Fruit fly (Drosophila melanogaster) whole organism, embryonic: ENCODE data around the gene CG7173.

Experiments used
- Awh ChIP-seq: fragments of 200-800 bp; sonication (Bioruptor generic); IDR thresholded peaks from 2 replicates; pipeline ENCODE4, ENCODE4 v1.3.6; 2022; ENCODE audit warnings: missing biosample characterization, missing genetic modification characterization
- BtbVII ChIP-seq: fragments of 200-800 bp; sonication (Bioruptor generic); optimal IDR thresholded peaks from 3 replicates; lab custom pipeline; 2017; ENCODE audit warnings: missing biosample characterization, mild to moderate bottlenecking, missing genetic modification characterization
- Bteb2 ChIP-seq: fragments of 200-800 bp; sonication (Bioruptor generic); optimal IDR thresholded peaks from 2 replicates; lab custom pipeline; 2016; ENCODE audit warnings: missing biosample characterization, missing genetic modification characterization
- CG11398 ChIP-seq: fragments of 200-800 bp; sonication (Bioruptor generic); optimal IDR thresholded peaks from 2 replicates; lab custom pipeline; 2016; ENCODE audit warnings: missing biosample characterization, missing genetic modification characterization
- CG11695 ChIP-seq: fragments of 200-800 bp; sonication (Bioruptor generic); IDR thresholded peaks from 3 replicates; pipeline ENCODE4 v1.3.6; 2022; ENCODE audit warnings: missing biosample characterization, missing genetic modification characterization
- CG12071 ChIP-seq: fragments of 200-800 bp; sonication (Bioruptor generic); optimal IDR thresholded peaks from 3 replicates; lab custom pipeline; 2018; ENCODE audit warnings: missing biosample characterization, mild to moderate bottlenecking, missing genetic modification characterization
- CG12659 ChIP-seq: fragments of 200-800 bp; sonication (Bioruptor generic); optimal IDR thresholded peaks from 3 replicates; lab custom pipeline; 2017; ENCODE audit warnings: mild to moderate bottlenecking, missing biosample characterization, missing genetic modification reagents, missing genetic modification characterization
- CG1603 ChIP-seq: fragments of 200-800 bp; sonication (Bioruptor generic); optimal IDR thresholded peaks from 2 replicates; lab custom pipeline; 2019; ENCODE audit warnings: missing biosample characterization, mild to moderate bottlenecking, missing genetic modification characterization, moderate library complexity
- CG16779 ChIP-seq: fragments of 200-800 bp; sonication (Bioruptor generic); IDR thresholded peaks from 2 replicates; pipeline ENCODE4 v1.3.6; 2022; ENCODE audit warnings: missing biosample characterization, missing genetic modification characterization
- CG1792 ChIP-seq: fragments of 200-800 bp; sonication (Bioruptor generic); optimal IDR thresholded peaks from 2 replicates; lab custom pipeline; 2016; ENCODE audit warnings: missing biosample characterization, missing genetic modification characterization
- CG18599 ChIP-seq: fragments of 200-800 bp; sonication (Bioruptor generic); optimal IDR thresholded peaks from 3 replicates; lab custom pipeline; 2017; ENCODE audit warnings: missing biosample characterization, missing genetic modification characterization, mild to moderate bottlenecking, moderate library complexity, missing genetic modification reagents
- CG2116 ChIP-seq: fragments of 200-800 bp; sonication (Bioruptor generic); optimal IDR thresholded peaks from 3 replicates; lab custom pipeline; 2018; ENCODE audit warnings: missing biosample characterization, mild to moderate bottlenecking, missing genetic modification characterization
- CG31224 ChIP-seq: fragments of 200-800 bp; sonication (Bioruptor generic); IDR thresholded peaks from 2 replicates; pipeline ENCODE4 v1.3.6; 2022; ENCODE audit warnings: missing biosample characterization, missing genetic modification characterization
- CG4328 ChIP-seq: fragments of 200-800 bp; sonication (Bioruptor generic); optimal IDR thresholded peaks from 3 replicates; lab custom pipeline; 2017; ENCODE audit warnings: missing biosample characterization, missing genetic modification reagents, missing genetic modification characterization
- CG5180 ChIP-seq: fragments of 200-800 bp; sonication (Bioruptor generic); optimal IDR thresholded peaks from 3 replicates; lab custom pipeline; 2017; ENCODE audit warnings: missing biosample characterization, missing genetic modification characterization, mild to moderate bottlenecking, moderate library complexity, missing genetic modification reagents
- CG5245 ChIP-seq: fragments of 200-800 bp; sonication (Bioruptor generic); optimal IDR thresholded peaks from 3 replicates; lab custom pipeline; 2016; ENCODE audit warnings: missing biosample characterization, missing genetic modification characterization
- CG7271 ChIP-seq: fragments of 200-800 bp; sonication (Bioruptor generic); optimal IDR thresholded peaks from 2 replicates; lab custom pipeline; 2018; ENCODE audit warnings: missing biosample characterization, mild to moderate bottlenecking, missing genetic modification characterization, moderate library complexity
- CG7987 ChIP-seq: fragments of 200-800 bp; sonication (Bioruptor generic); optimal IDR thresholded peaks from 2 replicates; lab custom pipeline; 2018; ENCODE audit warnings: missing biosample characterization, mild to moderate bottlenecking, missing genetic modification characterization, moderate library complexity
- Doc3 ChIP-seq: fragments of 200-800 bp; sonication (Bioruptor generic); IDR thresholded peaks from 3 replicates; pipeline ENCODE4 v1.3.6; 2022; ENCODE audit warnings: missing biosample characterization, missing genetic modification characterization; ENCODE audit not compliant: partially characterized antibody
- ERR ChIP-seq: fragments of 200-800 bp; sonication (Bioruptor generic); optimal IDR thresholded peaks from 2 replicates; lab custom pipeline; 2016; ENCODE audit warnings: missing biosample characterization, missing genetic modification characterization
- Ets65A ChIP-seq: fragments of 200-800 bp; sonication (Bioruptor generic); peaks from one replicate; lab custom pipeline; 2016; ENCODE audit warnings: missing biosample characterization, missing genetic modification characterization
- H15 ChIP-seq: fragments of 200-800 bp; sonication (Bioruptor generic); IDR thresholded peaks from 3 replicates; pipeline ENCODE4 v1.3.6; 2022; ENCODE audit warnings: missing biosample characterization, missing genetic modification characterization
- Lim3 ChIP-seq: fragments of 200-800 bp; sonication (Bioruptor generic); IDR thresholded peaks from 2 replicates; pipeline ENCODE4 v1.3.6; 2022; ENCODE audit warnings: missing biosample characterization, missing genetic modification characterization
- NC2α ChIP-seq: fragments of 200-800 bp; sonication (Bioruptor generic); optimal IDR thresholded peaks from 2 replicates; lab custom pipeline; 2016; ENCODE audit warnings: missing biosample characterization, missing genetic modification characterization
- Side ChIP-seq: fragments of 200-800 bp; sonication (Bioruptor generic); optimal IDR thresholded peaks from 2 replicates; lab custom pipeline; 2016; ENCODE audit warnings: missing biosample characterization, missing genetic modification characterization
- Sry-β ChIP-seq: fragments of 200-800 bp; sonication (Bioruptor generic); optimal IDR thresholded peaks from 2 replicates; lab custom pipeline; 2018; ENCODE audit warnings: missing biosample characterization, mild to moderate bottlenecking, missing genetic modification characterization, moderate library complexity
- Sry-δ ChIP-seq: fragments of 200-800 bp; sonication (Bioruptor generic); optimal IDR thresholded peaks from 2 replicates; lab custom pipeline; 2016; ENCODE audit warnings: missing biosample characterization, missing genetic modification characterization
- Ssrp ChIP-seq: fragments of 200-800 bp; sonication (Bioruptor generic); optimal IDR thresholded peaks from 2 replicates; lab custom pipeline; 2018; ENCODE audit warnings: missing biosample characterization, mild to moderate bottlenecking, missing genetic modification characterization, moderate library complexity
- Stat92E ChIP-seq, 3 experiments: fragments of >200 bp in 2 of 3; fragments of 200-800 bp in 1 of 3; sonication (Bioruptor generic) in 1 of 3; optimal IDR thresholded peaks; 2 replicates each; lab custom pipeline; 2017 to 2019; ENCODE audit warnings: missing biosample characterization in 3 of 3, missing genetic modification characterization in 3 of 3, mild to moderate bottlenecking in 1 of 3, moderate library complexity in 1 of 3
- ab ChIP-seq: fragments of 200-800 bp; sonication (Bioruptor generic); optimal IDR thresholded peaks from 2 replicates; lab custom pipeline; 2016; ENCODE audit warnings: missing biosample characterization, missing genetic modification characterization
- ash1 ChIP-seq: fragments of 200-800 bp; sonication (Bioruptor generic); optimal IDR thresholded peaks from 2 replicates; lab custom pipeline; 2018; ENCODE audit warnings: missing biosample characterization, mild to moderate bottlenecking, missing genetic modification characterization
- br ChIP-seq: fragments of >200 bp; optimal IDR thresholded peaks from 2 replicates; lab custom pipeline; 2017
- ewg ChIP-seq: fragments of 200-800 bp; sonication (Bioruptor generic); optimal IDR thresholded peaks from 3 replicates; lab custom pipeline; 2017; ENCODE audit warnings: mild to moderate bottlenecking, missing biosample characterization, missing genetic modification reagents, missing genetic modification characterization
- fd64A ChIP-seq: fragments of 200-800 bp; sonication (Bioruptor generic); optimal IDR thresholded peaks from 3 replicates; lab custom pipeline; 2018; ENCODE audit warnings: missing biosample characterization, mild to moderate bottlenecking, missing genetic modification characterization
- fd96Cb ChIP-seq: fragments of 200-800 bp; sonication (Bioruptor generic); optimal IDR thresholded peaks from 2 replicates; lab custom pipeline; 2018; ENCODE audit warnings: missing biosample characterization, mild to moderate bottlenecking, missing genetic modification characterization, moderate library complexity
- gcm ChIP-seq: fragments of 200-800 bp; sonication (Bioruptor generic); optimal IDR thresholded peaks from 2 replicates; lab custom pipeline; 2019; ENCODE audit warnings: missing biosample characterization, mild to moderate bottlenecking, missing genetic modification characterization, moderate library complexity
- grn ChIP-seq: fragments of 200-800 bp; sonication (Bioruptor generic); optimal IDR thresholded peaks from 3 replicates; lab custom pipeline; 2017; ENCODE audit warnings: missing biosample characterization, missing genetic modification characterization
- jumu ChIP-seq: fragments of 200-800 bp; sonication (Bioruptor generic); optimal IDR thresholded peaks from 3 replicates; lab custom pipeline; 2016; ENCODE audit warnings: missing biosample characterization, missing genetic modification characterization
- ken ChIP-seq: fragments of 200-800 bp; sonication (Bioruptor generic); IDR thresholded peaks from 3 replicates; pipeline ENCODE4 v1.3.6; 2022; ENCODE audit warnings: missing biosample characterization, missing genetic modification characterization
- lab ChIP-seq: fragments of 200-800 bp; sonication (Bioruptor generic); optimal IDR thresholded peaks from 3 replicates; lab custom pipeline; 2017; ENCODE audit warnings: missing biosample characterization, missing genetic modification characterization, mild to moderate bottlenecking, moderate library complexity, missing genetic modification reagents
- luna ChIP-seq: fragments of 200-800 bp; sonication (Bioruptor generic); optimal IDR thresholded peaks from 2 replicates; lab custom pipeline; 2016; ENCODE audit warnings: missing biosample characterization, missing genetic modification characterization
- pum ChIP-seq: fragments of 200-800 bp; sonication (Bioruptor generic); optimal IDR thresholded peaks from 2 replicates; lab custom pipeline; 2016; ENCODE audit warnings: missing biosample characterization, missing genetic modification characterization
- rib ChIP-seq: fragments of 200-800 bp; sonication (Bioruptor generic); IDR thresholded peaks from 2 replicates; pipeline ENCODE4 v1.3.6; 2022; ENCODE audit warnings: missing biosample characterization, missing genetic modification characterization
- schlank ChIP-seq: fragments of 200-800 bp; sonication (Bioruptor generic); optimal IDR thresholded peaks from 2 replicates; lab custom pipeline; 2018; ENCODE audit warnings: missing biosample characterization, mild to moderate bottlenecking, missing genetic modification characterization
- scrt ChIP-seq: fragments of 200-800 bp; sonication (Bioruptor generic); optimal IDR thresholded peaks from 2 replicates; lab custom pipeline; 2018; ENCODE audit warnings: missing biosample characterization, mild to moderate bottlenecking, missing genetic modification characterization, moderate library complexity
- slp2 ChIP-seq: fragments of 200-800 bp; sonication (Bioruptor generic); optimal IDR thresholded peaks from 2 replicates; lab custom pipeline; 2016; ENCODE audit warnings: missing biosample characterization, missing genetic modification characterization
- stc ChIP-seq: fragments of 200-800 bp; sonication (Bioruptor generic); IDR thresholded peaks from 2 replicates; pipeline ENCODE4 v1.3.6; 2022; ENCODE audit warnings: missing biosample characterization, missing genetic modification characterization
- tna ChIP-seq: fragments of 200-800 bp; sonication (Bioruptor generic); IDR thresholded peaks from 2 replicates; pipeline ENCODE4 v1.3.6; 2022; ENCODE audit warnings: missing biosample characterization, missing genetic modification characterization; ENCODE audit not compliant: partially characterized antibody
- unpg ChIP-seq: fragments of 200-800 bp; sonication (Bioruptor generic); optimal IDR thresholded peaks from 3 replicates; lab custom pipeline; 2018; ENCODE audit warnings: missing biosample characterization, mild to moderate bottlenecking, missing genetic modification characterization, moderate library complexity
- wdn ChIP-seq: fragments of 200-800 bp; sonication (Bioruptor generic); IDR thresholded peaks from 2 replicates; pipeline ENCODE4 v1.3.6; 2022; ENCODE audit warnings: missing biosample characterization, missing genetic modification characterization

CG7173 gene

DNA sequence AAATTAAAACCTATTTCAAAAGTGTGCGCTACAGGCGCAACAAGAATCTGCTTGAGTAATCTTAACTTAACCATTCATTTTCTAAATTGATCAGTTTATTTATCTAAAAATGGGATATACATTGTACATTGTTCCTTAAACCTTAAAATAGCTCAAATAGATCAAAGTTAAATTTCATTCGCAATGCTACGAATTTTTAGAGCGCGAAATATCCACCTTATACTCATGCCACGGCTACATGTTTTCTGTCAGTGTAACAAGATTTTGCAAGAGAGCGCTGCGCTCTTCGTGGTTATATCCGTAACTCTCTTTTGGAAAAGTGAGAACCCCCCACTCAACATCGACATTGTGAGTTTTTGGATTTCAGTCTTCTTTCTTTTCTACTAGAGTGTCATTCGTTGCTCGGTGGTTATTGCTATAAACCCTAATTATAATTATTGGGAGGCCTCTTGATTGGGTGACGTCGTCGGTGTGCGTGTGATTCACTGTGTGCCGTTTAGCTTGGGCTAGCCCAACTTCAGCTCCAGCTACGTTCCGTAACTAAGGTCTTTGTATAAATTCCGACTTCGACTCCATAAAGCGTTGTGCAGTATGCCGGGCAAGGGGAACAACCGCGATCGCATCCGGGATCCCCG lies 48.4 kb downstream of the CG7173 start (continued):
- TF ChIP-seq pum (GFP tag; lab: Kevin White, UChicago) (peak; percentile 8), CG7987 (GFP tag; lab: Kevin White, UChicago) (no peak), Stat92E (GFP tag; optimal IDR thresholded peaks at IDR 0.05; lab: Kevin White, UChicago) (no peak), luna (GFP tag; lab: Kevin White, UChicago) (no peak), slp2 (peak; percentile 23), Doc3 (GFP tag; lab: Robert Waterston, UW) (no peak), ken (GFP tag; lab: Robert Waterston, UW) (no peak), stc (GFP tag; lab: Robert Waterston, UW) (no peak), Awh (peak; percentile 44; the same call in 1 of the 2 replicates), ewg (GFP tag; lab: Kevin White, UChicago) (no peak), ab (no peak), CG31224 (GFP tag; lab: Robert Waterston, UW) (no peak), rib (GFP tag; lab: Robert Waterston, UW) (no peak), CG1603 (tag; lab: Kevin White, UChicago) (peak; percentile 47), H15 (GFP tag; lab: Robert Waterston, UW) (no peak), NC2α (no peak), CG16779 (GFP tag; lab: Robert Waterston, UW) (no peak), CG11695 (GFP tag; lab: Robert Waterston, UW) (peak; percentile 43; the same call in 1 of the 3 replicates), CG1792 (GFP tag; lab: Kevin White, UChicago) (peak; percentile 16), ash1 (GFP tag; lab: Kevin White, UChicago) (no peak), CG18599 (GFP tag; lab: Kevin White, UChicago) (peak; percentile 35), jumu (GFP tag; lab: Kevin White, UChicago) (no peak), CG12071 (GFP tag; lab: Kevin White, UChicago) (peak; percentile 23), grn (no peak), BtbVII (GFP tag; lab: Kevin White, UChicago) (peak; percentile 53), fd64A (no peak), Side (GFP tag; lab: Kevin White, UChicago) (no peak), gcm (GFP tag; lab: Kevin White, UChicago) (no peak), Ets65A (GFP tag; lab: Kevin White, UChicago) (no peak), Ssrp (no peak), unpg (GFP tag; lab: Kevin White, UChicago) (peak; percentile 52), CG4328 (no peak), scrt (GFP tag; lab: Kevin White, UChicago) (peak; percentile 15), wdn (GFP tag; lab: Robert Waterston, UW) (no peak), schlank (no peak), Sry-δ (GFP tag; lab: Kevin White, UChicago) (no peak), lab (peak; percentile 67), Sry-β (GFP tag; lab: Kevin White, UChicago) (no peak), Lim3 (GFP tag; lab: Robert Waterston, UW) (no peak), CG7271 (tag; lab: Kevin White, UChicago) (no peak), Bteb2 (GFP tag; lab: Kevin White, UChicago) (no peak), CG5180 (GFP tag; lab: Kevin White, UChicago) (no peak), CG12659 (GFP tag; lab: Kevin White, UChicago) (peak; percentile 31), fd96Cb (tag; lab: Kevin White, UChicago) (peak; percentile 28), CG2116 (GFP tag; lab: Kevin White, UChicago) (no peak), CG11398 (GFP tag; lab: Kevin White, UChicago) (no peak), CG5245 (peak; percentile 14), tna (GFP tag; lab: Robert Waterston, UW) (no peak), br (lab: Kevin White, UChicago) (no peak), ERR (GFP tag; lab: Kevin White, UChicago) (no peak)
